Fruit fly (Drosophila melanogaster) whole organism: ENCODE data around the gene 825-Oak.
"Not testable (repeated sequence)": the region's sequence is repeated elsewhere in the genome, so short reads cannot be mapped to it uniquely, and the experiment has no call there.

Source experiments
- CG8478 ChIP-seq: fragments of >200 bp; optimal IDR thresholded peaks from 2 replicates; lab custom pipeline; 2018; ENCODE audit warnings: inconsistent platforms
- Dll ChIP-seq: fragments of >200 bp; optimal IDR thresholded peaks from 2 replicates; lab custom pipeline; 2017
- EcR ChIP-seq, 2 experiments: fragments of >200 bp; optimal IDR thresholded peaks; 2 replicates each; lab custom pipeline; 2017; ENCODE audit warnings: missing biosample characterization in 2 of 2, missing genetic modification characterization in 2 of 2, missing genetic modification reagents in 2 of 2
- pan ChIP-seq: fragments of >200 bp; optimal IDR thresholded peaks from 2 replicates; lab custom pipeline; 2017
- psq ChIP-seq: fragments of >200 bp; optimal IDR thresholded peaks from 2 replicates; lab custom pipeline; 2017
- usp ChIP-seq: fragments of >200 bp; optimal IDR thresholded peaks from 2 replicates; lab custom pipeline; 2017; ENCODE audit warnings: missing biosample characterization, missing genetic modification characterization, mixed read lengths

The 825-Oak gene

DNA sequence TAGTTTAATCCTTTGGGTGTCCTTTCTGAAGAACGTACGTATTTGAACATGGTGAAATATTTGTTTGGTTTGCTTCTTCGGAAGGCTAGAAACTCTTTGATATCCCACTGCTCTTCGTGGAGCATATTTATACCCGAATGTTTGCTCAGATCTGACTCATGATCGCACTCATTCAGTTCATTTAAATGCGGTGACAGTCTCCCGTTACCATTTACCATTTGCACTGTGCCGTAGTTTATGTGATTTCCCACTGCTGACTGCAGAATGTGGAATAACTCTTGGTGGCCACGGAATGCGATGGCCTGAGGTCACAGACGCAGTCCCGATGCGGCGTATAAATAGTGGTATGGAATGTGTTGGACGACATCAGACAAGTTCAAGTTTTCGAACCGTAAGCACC, at the start of gene 825-Oak, which contains the start of gene CG12519:
Gene 825-Oak, minus strand, starts transcription at position 101 of the 400 bp plus-strand sequence.
Gene CG12519, plus strand, starts transcription at position 364 of the 400 bp plus-strand sequence.
- not testable (repeated sequence) for TF ChIP-seq Dll; psq; usp (GFP tag; lab: Kevin White, UChicago)

DNA sequence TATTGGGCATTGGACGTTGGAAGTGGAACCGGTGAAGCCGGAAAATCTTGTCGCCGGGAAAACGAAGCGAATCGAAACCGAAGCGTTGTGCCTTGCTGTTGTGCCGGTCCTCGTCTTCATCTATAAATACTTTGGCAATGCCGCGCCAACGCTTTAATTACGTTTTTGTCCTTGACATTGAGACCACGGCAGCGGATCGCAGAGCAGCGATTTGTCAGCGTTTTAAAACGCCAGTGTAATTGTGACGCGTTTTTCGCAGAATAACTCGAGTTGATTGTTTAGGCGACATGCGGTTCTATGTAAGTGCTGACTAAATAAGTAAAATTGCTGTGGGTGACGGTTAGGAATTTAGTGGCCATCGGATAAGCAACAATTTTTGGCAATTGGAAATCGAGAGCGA, 49.1 kb upstream of the 825-Oak start:
- TF ChIP-seq psq (no peak), Dll (no peak), EcR (GFP tag; optimal IDR thresholded peaks at IDR 0.05; lab: Kevin White, UChicago) (no peak)

DNA sequence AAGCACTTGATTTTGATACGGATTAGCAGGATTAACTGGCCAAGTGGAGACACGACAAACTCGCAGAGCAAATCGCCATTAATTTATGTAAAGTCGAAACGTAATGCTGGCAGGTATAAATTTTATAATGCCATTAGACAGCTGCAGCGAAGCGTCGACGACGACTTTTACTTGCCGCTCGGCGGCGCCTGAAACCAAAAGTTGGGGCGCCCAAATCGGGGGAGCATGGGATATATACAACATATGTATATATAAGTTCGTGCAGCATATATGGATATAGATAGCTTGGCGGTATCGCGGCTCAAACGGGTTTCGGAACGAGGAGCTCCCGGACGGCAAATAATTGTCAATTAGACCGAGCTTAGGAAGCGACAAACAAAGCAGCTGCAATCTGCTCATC, 48.6 kb upstream of the 825-Oak start, which contains the start of gene Cpr76Bc:
Gene Cpr76Bc, plus strand, starts transcription at position 301 of the 400 bp plus-strand sequence.
- TF ChIP-seq Dll: no peak
- TF ChIP-seq EcR (GFP tag; optimal IDR thresholded peaks at IDR 0.05; lab: Kevin White, UChicago): no peak
- TF ChIP-seq psq: no peak

DNA sequence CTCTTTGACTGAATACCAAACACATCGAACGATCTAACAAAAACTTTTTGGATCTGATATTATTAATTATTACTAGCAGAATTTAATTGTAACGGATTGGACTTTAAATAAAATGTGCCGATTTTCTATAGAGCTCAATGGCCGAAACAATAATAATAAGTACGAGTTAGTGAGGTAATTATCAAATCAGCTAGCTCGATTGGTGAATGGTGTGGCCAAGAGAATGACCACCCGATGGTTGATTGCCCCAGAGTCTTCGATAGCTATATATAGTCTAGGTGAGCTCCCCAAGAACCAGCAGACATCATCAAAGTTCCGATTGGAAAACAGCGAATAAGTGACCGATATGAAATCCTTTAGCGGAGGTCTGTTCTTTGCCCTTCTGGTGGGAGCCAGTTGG, 47.3 kb upstream of the 825-Oak start, which contains the start of gene Cpr76Bb:
Gene Cpr76Bb, plus strand, starts transcription at position 301 of the 400 bp plus-strand sequence.
- TF ChIP-seq pan (lab: Kevin White, UChicago) (no peak), usp (GFP tag; lab: Kevin White, UChicago) (no peak), CG8478 (lab: Kevin White, UChicago) (no peak), psq (no peak), EcR (GFP tag; optimal IDR thresholded peaks at IDR 0.05; lab: Kevin White, UChicago) (no peak), Dll (no peak)

DNA sequence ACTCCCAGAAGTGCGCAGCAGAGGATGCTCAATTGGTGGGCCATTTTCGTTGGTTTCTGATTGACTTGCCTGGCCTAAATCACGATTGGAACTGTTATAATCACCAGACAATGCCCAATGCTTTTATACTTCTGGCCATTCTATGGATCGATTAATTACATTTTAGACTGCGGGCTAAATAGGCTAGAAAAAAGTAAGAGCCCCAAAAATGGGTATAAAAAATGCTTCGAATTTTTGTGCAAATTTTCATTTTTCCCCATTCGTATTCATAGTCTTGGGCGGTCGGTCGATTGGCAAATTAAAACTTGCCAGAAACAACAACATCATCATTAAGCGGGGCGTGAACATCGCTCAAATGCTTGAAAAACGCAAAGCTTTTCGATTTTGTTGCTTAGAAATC, 46.2 kb upstream of the 825-Oak start, which contains the start of gene Cpr76Ba:
Gene Cpr76Ba, minus strand, starts transcription at position 101 of the 400 bp plus-strand sequence.
- TF ChIP-seq psq (no peak), pan (lab: Kevin White, UChicago) (no peak), CG8478 (lab: Kevin White, UChicago) (no peak), Dll (no peak), EcR (GFP tag; optimal IDR thresholded peaks at IDR 0.05; lab: Kevin White, UChicago) (no peak), usp (GFP tag; lab: Kevin White, UChicago) (no peak)

DNA sequence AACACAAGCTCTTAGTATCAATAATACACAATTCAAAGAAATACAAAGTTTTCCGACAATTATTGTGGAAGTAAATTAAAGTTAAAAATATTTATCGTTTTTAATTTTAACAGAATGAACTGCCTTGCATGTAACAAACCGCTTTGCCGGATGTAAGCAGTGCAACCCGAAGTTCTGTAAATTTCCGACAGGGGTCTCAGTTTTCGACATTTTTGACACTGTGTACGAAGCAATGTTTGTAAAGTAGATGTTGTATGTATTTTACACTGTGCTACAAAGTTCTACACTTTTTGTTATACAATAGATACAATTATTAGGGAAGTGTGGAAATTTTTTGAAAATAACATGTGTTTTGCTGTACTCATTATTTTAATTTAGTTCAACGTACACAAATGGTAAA, 44.5 kb upstream of the 825-Oak start:
- no peak for TF ChIP-seq psq
- TF ChIP-seq EcR (GFP tag; optimal IDR thresholded peaks at IDR 0.05; lab: Kevin White, UChicago): no peak
- no peak for TF ChIP-seq CG8478 (lab: Kevin White, UChicago)
- no peak for TF ChIP-seq Dll
- TF ChIP-seq pan (lab: Kevin White, UChicago): no peak
- TF ChIP-seq usp (GFP tag; lab: Kevin White, UChicago): no peak

DNA sequence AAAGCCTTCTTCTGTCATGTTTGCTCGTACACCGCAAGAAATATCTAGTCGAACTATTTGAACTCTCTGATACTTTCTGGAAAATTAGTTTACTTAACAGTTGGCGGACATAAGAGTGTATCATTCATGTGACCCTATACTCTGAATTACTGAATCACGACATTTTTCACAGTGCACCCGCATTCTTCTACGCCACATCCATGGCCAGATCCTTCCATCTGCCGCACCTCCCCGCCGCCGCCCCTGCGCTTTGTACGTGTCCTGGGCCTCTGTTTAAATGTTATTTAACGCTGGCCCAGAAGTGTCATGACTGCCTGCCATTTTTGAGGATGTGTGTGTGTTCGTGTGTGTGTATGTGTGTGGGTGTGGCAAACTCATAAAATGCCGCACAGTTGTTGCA, 40.6 kb upstream of the 825-Oak start:
- TF ChIP-seq psq: no peak
- no peak for TF ChIP-seq CG8478 (lab: Kevin White, UChicago)
- no peak for TF ChIP-seq Dll
- no peak for TF ChIP-seq EcR (GFP tag; optimal IDR thresholded peaks at IDR 0.05; lab: Kevin White, UChicago)
- no peak for TF ChIP-seq pan (lab: Kevin White, UChicago)
- no peak for TF ChIP-seq usp (GFP tag; lab: Kevin White, UChicago)

DNA sequence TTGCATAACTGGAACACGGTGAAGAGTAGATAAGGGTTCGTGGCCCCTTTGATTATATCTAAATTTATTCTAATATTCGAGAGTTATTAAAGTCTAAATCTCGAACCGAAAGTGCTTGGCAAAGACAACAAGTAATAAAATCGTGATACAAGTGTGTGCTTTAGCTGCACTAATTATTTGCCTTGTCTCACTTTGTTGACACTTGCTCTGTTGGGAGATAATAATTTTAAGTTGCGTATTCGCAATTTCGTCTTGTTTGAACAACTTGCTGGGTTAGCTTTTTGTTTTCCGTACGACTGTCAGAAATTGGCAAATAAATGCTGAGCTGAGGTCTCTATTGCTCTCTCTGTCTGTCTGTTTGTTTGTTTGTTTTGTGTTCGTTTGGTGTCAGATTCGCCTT, 32.7 kb upstream of the 825-Oak start:
- TF ChIP-seq EcR (GFP tag; optimal IDR thresholded peaks at IDR 0.05; lab: Kevin White, UChicago) (no peak), psq (no peak), CG8478 (lab: Kevin White, UChicago) (no peak), usp (GFP tag; lab: Kevin White, UChicago) (no peak), pan (lab: Kevin White, UChicago) (no peak), Dll (no peak)

DNA sequence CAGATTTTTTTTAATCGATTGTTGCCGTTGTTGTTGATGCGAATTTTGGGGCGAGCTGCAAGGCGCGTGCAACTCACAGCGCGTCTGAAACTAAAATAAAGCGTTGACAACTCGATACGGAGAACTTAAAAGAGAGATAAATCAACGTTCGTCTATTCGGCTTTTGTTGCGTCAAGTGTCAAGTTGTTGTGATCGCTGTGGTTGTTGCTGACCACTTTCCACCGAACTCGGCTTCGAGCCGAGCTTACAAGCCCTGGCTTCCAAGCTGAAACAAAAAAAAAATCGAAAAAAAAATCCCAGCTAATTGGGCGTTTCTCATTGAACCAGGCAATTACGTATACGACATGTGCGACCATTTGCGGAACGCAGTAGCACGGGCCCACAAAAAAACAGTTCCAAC, 31.7 kb upstream of the 825-Oak start, which contains the start of gene CG9452:
Gene CG9452, minus strand, starts transcription at position 101 of the 400 bp plus-strand sequence.
- TF ChIP-seq Dll (no peak), EcR (GFP tag; optimal IDR thresholded peaks at IDR 0.05; lab: Kevin White, UChicago) (no peak), pan (lab: Kevin White, UChicago) (no peak), CG8478 (lab: Kevin White, UChicago) (no peak), usp (GFP tag; lab: Kevin White, UChicago) (no peak), psq (no peak)

DNA sequence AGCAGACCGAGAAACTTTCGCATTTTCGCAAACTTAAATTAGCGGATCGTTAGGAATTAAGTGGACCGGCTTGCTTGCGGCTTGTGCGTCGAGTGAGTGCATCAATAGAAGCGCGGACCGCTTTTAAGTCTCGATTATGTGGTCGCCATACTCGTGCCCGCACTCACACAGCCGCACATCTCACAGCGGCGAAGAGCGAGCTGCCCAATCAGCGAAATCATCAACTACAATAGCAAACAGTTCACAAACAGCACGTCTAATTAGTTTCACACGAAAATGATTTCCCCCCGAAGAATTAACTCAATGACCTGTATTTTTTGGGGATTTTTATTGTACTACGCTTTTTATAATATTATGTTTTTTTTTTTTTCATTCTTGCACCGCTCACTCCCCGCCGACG, 28.7 kb upstream of the 825-Oak start, which contains the start of gene CG9451:
Gene CG9451, minus strand, starts transcription at position 101 of the 400 bp plus-strand sequence.
- no peak for TF ChIP-seq psq
- no peak for TF ChIP-seq usp (GFP tag; lab: Kevin White, UChicago)
- TF ChIP-seq pan (lab: Kevin White, UChicago): no peak
- no peak for TF ChIP-seq Dll
- no peak for TF ChIP-seq EcR (GFP tag; optimal IDR thresholded peaks at IDR 0.05; lab: Kevin White, UChicago)
- TF ChIP-seq CG8478 (lab: Kevin White, UChicago): no peak

DNA sequence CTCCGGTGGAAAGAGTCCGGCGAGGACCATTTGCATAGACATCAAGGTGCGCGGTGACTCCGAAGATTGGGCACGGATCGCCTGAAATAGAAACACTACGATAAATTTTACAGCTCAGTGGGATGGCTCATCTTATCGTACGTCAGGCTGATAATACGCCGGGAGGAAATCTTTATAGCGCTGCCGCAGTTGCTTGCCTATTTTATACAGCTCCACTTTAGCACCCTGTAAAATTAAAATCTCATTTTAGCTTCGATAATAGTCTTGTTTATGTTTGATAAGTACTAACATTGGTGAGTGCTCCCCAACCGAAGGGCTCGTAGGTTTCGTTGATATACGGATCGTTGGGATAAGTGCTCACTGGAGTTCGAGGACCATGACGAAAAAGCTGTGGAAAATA, 27.3 kb upstream of the 825-Oak start:
- TF ChIP-seq psq (no peak), Dll (no peak), CG8478 (lab: Kevin White, UChicago) (no peak), pan (lab: Kevin White, UChicago) (no peak), EcR (GFP tag; optimal IDR thresholded peaks at IDR 0.05; lab: Kevin White, UChicago) (no peak), usp (GFP tag; lab: Kevin White, UChicago) (no peak)

DNA sequence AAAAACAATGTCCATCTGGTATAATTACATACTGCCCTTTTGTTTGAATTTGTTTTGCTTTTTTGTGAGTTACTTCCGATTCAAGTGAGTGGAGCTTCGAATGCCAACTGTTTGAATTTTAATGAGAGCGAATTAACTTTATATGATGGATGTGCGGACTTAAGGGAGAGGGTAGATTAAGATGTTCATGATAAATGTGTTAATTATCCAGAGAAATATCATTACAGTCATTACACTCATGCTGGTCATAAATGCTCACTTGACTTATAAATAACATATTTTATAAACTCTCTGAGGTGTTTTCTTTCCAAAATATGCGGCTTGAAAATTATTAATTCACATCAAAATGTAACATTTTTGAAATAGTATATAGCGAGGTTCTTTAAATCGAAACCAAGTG, 25.6 kb upstream of the 825-Oak start, which contains the start of gene CG9449:
Gene CG9449, minus strand, starts transcription at position 101 of the 400 bp plus-strand sequence.
- TF ChIP-seq usp (GFP tag; lab: Kevin White, UChicago) (no peak), psq (no peak), EcR (GFP tag; optimal IDR thresholded peaks at IDR 0.05; lab: Kevin White, UChicago) (no peak), Dll (no peak), CG8478 (lab: Kevin White, UChicago) (no peak), pan (lab: Kevin White, UChicago) (no peak)

DNA sequence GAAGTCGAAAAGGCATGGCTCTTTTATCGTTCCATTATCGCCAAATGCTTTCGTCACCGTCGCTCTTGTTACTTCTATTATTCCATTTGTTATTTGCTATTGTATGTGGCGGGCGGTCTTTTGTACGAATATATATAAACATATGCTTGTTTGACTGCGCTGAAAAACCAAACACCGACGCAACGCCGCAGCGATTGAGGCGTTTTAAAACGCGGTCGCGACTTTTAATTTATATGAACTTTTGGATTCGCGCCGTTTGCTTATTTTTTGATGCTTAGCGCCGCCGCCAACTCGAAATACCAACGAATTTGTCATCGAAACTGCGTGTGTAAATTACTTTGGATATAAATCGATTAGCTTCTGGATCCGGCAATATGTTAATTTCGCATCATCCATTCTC, 25.1 kb upstream of the 825-Oak start:
- TF ChIP-seq CG8478 (lab: Kevin White, UChicago) (no peak), pan (lab: Kevin White, UChicago) (no peak), usp (GFP tag; lab: Kevin White, UChicago) (no peak), psq (no peak), Dll (no peak), EcR (GFP tag; optimal IDR thresholded peaks at IDR 0.05; lab: Kevin White, UChicago) (no peak)
